Fruit fly (Drosophila melanogaster): ENCODE measurements around the gene CG44532.

dm6 chrX:9117831-9118230, 44.1 kb upstream of the CG44532 start:
- TF ChIP-seq CG8301 (tag; optimal IDR thresholded peaks at IDR 0.05) (no peak), CG4496 (GFP tag; IDR thresholded peaks at IDR 0.05) (no peak), CG9948 (tag; optimal IDR thresholded peaks at IDR 0.05) (no peak), CG8159 (tag; optimal IDR thresholded peaks at IDR 0.05) (no peak), EcR (GFP tag; optimal IDR thresholded peaks at IDR 0.05) (no peak), CG14655 (GFP tag; optimal IDR thresholded peaks at IDR 0.05) (no peak)

Measured in whole organism, pupa.